Fruit fly (Drosophila melanogaster) Kc167 (cell line): ENCODE measurements around the gene Hsp23.

Experiments used
- Myc ChIP-seq: fragments of >200 bp; optimal IDR thresholded peaks from 2 replicates; lab custom pipeline; 2017; ENCODE audit warnings: missing external identifiers
- Sin3A ChIP-seq: fragments of >200 bp; optimal IDR thresholded peaks from 2 replicates; lab custom pipeline; 2018; ENCODE audit warnings: missing external identifiers
- h ChIP-seq: fragments of >200 bp; optimal IDR thresholded peaks from 3 replicates; lab custom pipeline; 2018; ENCODE audit warnings: missing external identifiers
- insv ChIP-seq: fragments of >200 bp; optimal IDR thresholded peaks from 3 replicates; lab custom pipeline; 2018; ENCODE audit warnings: missing external identifiers
- psq ChIP-seq: fragments of >200 bp; optimal IDR thresholded peaks from 2 replicates; lab custom pipeline; 2017; ENCODE audit warnings: missing external identifiers
- ttk ChIP-seq: sonication (Bioruptor generic); optimal IDR thresholded peaks from 2 replicates; lab custom pipeline; 2017; ENCODE audit warnings: missing external identifiers

Gene Hsp23

dm6 chr3L:9356138-9356753 is 25.4 kb upstream of the Hsp23 start:
- TF ChIP-seq psq (no peak), ttk (no peak), insv (no peak), Sin3A (lab: Kevin White, UChicago) (no peak), h (no peak), Myc (lab: Kevin White, UChicago) (no peak)

dm6 chr3L:9357830-9358712 is 23.6 kb upstream of the Hsp23 start:
- TF ChIP-seq h (no peak), Sin3A (lab: Kevin White, UChicago) (no peak), psq (no peak), ttk (no peak), Myc (lab: Kevin White, UChicago) (no peak), insv (no peak)

dm6 chr3L:9358713-9359040 is 23.0 kb upstream of the Hsp23 start, which contains the start of the genes UGP and Svip:
TSS of gene UGP (minus strand) at chr3L:9358935.
TSS of gene Svip (plus strand) at chr3L:9358999.
- TF ChIP-seq Myc (lab: Kevin White, UChicago) (no peak), psq (no peak), Sin3A (lab: Kevin White, UChicago) (no peak), ttk (no peak), h (no peak), insv (no peak)

dm6 chr3L:9360217-9360692 is 21.4 kb upstream of the Hsp23 start, which contains the start of gene Pdxk:
TSS of gene Pdxk (plus strand) at chr3L:9360316.
- TF ChIP-seq ttk (no peak), h (no peak), Myc (lab: Kevin White, UChicago) (no peak), psq (no peak), Sin3A (lab: Kevin White, UChicago) (no peak), insv (no peak)

- TF ChIP-seq psq (no peak), insv (no peak), Myc (lab: Kevin White, UChicago) (no peak), ttk (no peak), h (no peak), Sin3A (lab: Kevin White, UChicago) (no peak)
Measured at dm6 chr3L:9361894-9362293, 19.8 kb upstream of the Hsp23 start, which contains the start of gene CG34456. TSS of gene CG34456 (plus strand) at chr3L:9362108.

- TF ChIP-seq Myc (lab: Kevin White, UChicago): no peak
- TF ChIP-seq insv: no peak
- no peak for TF ChIP-seq ttk
- no peak for TF ChIP-seq Sin3A (lab: Kevin White, UChicago)
Measured at dm6 chr3L:9364131-9364530, 17.6 kb upstream of the Hsp23 start, which contains the start of gene mRRF1. TSS of gene mRRF1 (plus strand) at chr3L:9364350.

dm6 chr3L:9366850-9367430 is 14.7 kb upstream of the Hsp23 start, which contains the start of the genes Klp67A and CG4452:
TSS of gene Klp67A (minus strand) at chr3L:9367046.
TSS of gene CG4452 (plus strand) at chr3L:9367377.
- no peak for TF ChIP-seq ttk
- peak; percentile 70 for TF ChIP-seq psq
- TF ChIP-seq insv: no peak
- no peak for TF ChIP-seq Myc (lab: Kevin White, UChicago)

dm6 chr3L:9367431-9367867 is 14.2 kb upstream of the Hsp23 start:
- TF ChIP-seq Myc (lab: Kevin White, UChicago): no peak
- TF ChIP-seq insv: no peak
- TF ChIP-seq h: no peak
- no peak for TF ChIP-seq psq
- no peak for TF ChIP-seq Sin3A (lab: Kevin White, UChicago)
- no peak for TF ChIP-seq ttk

- TF ChIP-seq Sin3A (lab: Kevin White, UChicago) (no peak), ttk (no peak), Myc (lab: Kevin White, UChicago) (no peak), insv (no peak), psq (no peak), h (no peak)
Measured at dm6 chr3L:9368665-9369064, 13.0 kb upstream of the Hsp23 start.

dm6 chr3L:9370907-9371365 is 10.7 kb upstream of the Hsp23 start, which contains the start of gene Fdx1:
TSS of gene Fdx1 (minus strand) at chr3L:9371238.
- TF ChIP-seq h (no peak), Myc (lab: Kevin White, UChicago) (no peak), ttk (no peak), insv (no peak), psq (no peak), Sin3A (lab: Kevin White, UChicago) (no peak)

- no peak for TF ChIP-seq ttk
- TF ChIP-seq h: no peak
- TF ChIP-seq insv: no peak
- no peak for TF ChIP-seq Sin3A (lab: Kevin White, UChicago)
- TF ChIP-seq psq: no peak
- TF ChIP-seq Myc (lab: Kevin White, UChicago): no peak
Measured at dm6 chr3L:9372278-9372975, 9.3 kb upstream of the Hsp23 start, which contains the start of the genes Hsp67Bc, CG4456 and Hsp22. TSS of gene Hsp67Bc (minus strand) at chr3L:9372497. TSS of gene CG4456 (plus strand) at chr3L:9372722. TSS of gene Hsp22 (plus strand) at chr3L:9372931.
